Worm (Caenorhabditis elegans) whole organism, midembryonic: ENCODE results near the gene C09B8.8.

Source experiments
- flt-1 ChIP-seq: fragments of 200-800 bp; sonication (Bioruptor generic); IDR thresholded peaks from 2 replicates; pipeline ENCODE4 v1.3.6; 2022; ENCODE audit warnings: missing genetic modification characterization, missing compliant biosample characterization
- klf-2 ChIP-seq: fragments of 200-800 bp; sonication (Bioruptor generic); conservative IDR thresholded peaks from 2 replicates; pipeline ENCODE4 v1.3.6; 2022; ENCODE audit warnings: missing genetic modification reagents, missing genetic modification characterization, missing compliant biosample characterization
- tab-1 ChIP-seq: fragments of 200-800 bp; sonication (Bioruptor generic); IDR thresholded peaks from 2 replicates; pipeline ENCODE4 v1.3.6; 2022; ENCODE audit warnings: missing genetic modification characterization, missing compliant biosample characterization
- ztf-29 ChIP-seq: fragments of 200-800 bp; sonication (Bioruptor generic); IDR thresholded peaks from 2 replicates; pipeline ENCODE4 v1.3.6; 2022; ENCODE audit warnings: missing genetic modification reagents, missing genetic modification characterization, missing compliant biosample characterization

DNA sequence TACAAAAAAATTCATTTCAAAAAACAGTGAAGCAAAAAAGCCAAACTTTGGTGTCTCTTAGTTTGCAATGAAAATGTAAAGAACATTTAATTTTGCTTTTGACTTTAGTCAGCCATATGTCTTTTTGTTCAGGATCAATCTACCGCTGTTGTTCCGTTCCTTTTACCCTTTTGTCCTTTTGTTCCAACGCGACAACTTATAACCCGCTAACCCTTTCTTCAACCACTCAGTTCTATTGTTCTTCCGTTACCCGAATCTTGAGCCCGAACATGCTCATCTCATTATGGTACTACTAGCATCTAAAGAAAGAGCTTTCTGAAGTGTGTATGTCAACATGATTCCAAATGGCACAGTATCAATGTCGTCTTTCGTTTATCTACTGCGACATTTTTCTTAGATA lies 21.3 kb upstream of the C09B8.8 start:
- no peak for TF ChIP-seq flt-1 (GFP tag; lab: Robert Waterston, UW)
- TF ChIP-seq tab-1 (GFP tag; lab: Robert Waterston, UW): no peak
- no peak for TF ChIP-seq klf-2 (GFP tag; lab: Robert Waterston, UW)
- TF ChIP-seq ztf-29: no peak
